Fruit fly (Drosophila melanogaster) whole organism, prepupa: ENCODE measurements around the gene CG15256.

Experiments
- Blimp-1 ChIP-seq: fragments of 200-800 bp; sonication (Bioruptor generic); optimal IDR thresholded peaks from 3 replicates; lab custom pipeline; 2017; ENCODE audit warnings: missing biosample characterization, missing genetic modification characterization, mild to moderate bottlenecking, moderate library complexity, missing genetic modification reagents
- CG10631 ChIP-seq: fragments of 200-800 bp; sonication (Bioruptor generic); optimal IDR thresholded peaks from 2 replicates; lab custom pipeline; 2016; ENCODE audit warnings: missing biosample characterization, missing genetic modification characterization
- CG10669 ChIP-seq: fragments of 200-800 bp; sonication (Bioruptor generic); optimal IDR thresholded peaks from 3 replicates; lab custom pipeline; 2018; ENCODE audit warnings: missing biosample characterization, mild to moderate bottlenecking, missing genetic modification characterization, moderate library complexity
- CG11294 ChIP-seq: fragments of 200-800 bp; sonication (Bioruptor generic); IDR thresholded peaks from 2 replicates; pipeline ENCODE4 v1.3.6; 2022; ENCODE audit warnings: missing biosample characterization, missing genetic modification characterization
- CG11902 ChIP-seq: fragments of 200-800 bp; sonication (Bioruptor generic); optimal IDR thresholded peaks from 3 replicates; lab custom pipeline; 2016; ENCODE audit warnings: missing biosample characterization, missing genetic modification characterization
- CG15336 ChIP-seq: fragments of 200-800 bp; sonication (Bioruptor generic); IDR thresholded peaks from 2 replicates; pipeline ENCODE4 v1.3.6; 2022; ENCODE audit warnings: missing biosample characterization, missing genetic modification characterization
- CG1621 ChIP-seq: fragments of 200-800 bp; sonication (Bioruptor generic); optimal IDR thresholded peaks from 3 replicates; lab custom pipeline; 2018; ENCODE audit warnings: missing biosample characterization, mild to moderate bottlenecking, missing genetic modification characterization
- CG16779 ChIP-seq: fragments of 200-800 bp; sonication (Bioruptor generic); optimal IDR thresholded peaks from 3 replicates; lab custom pipeline; 2017; ENCODE audit warnings: missing biosample characterization, mild to moderate bottlenecking, missing genetic modification characterization
- CG32006 ChIP-seq: fragments of 200-800 bp; sonication (Bioruptor generic); optimal IDR thresholded peaks from 3 replicates; lab custom pipeline; 2017; ENCODE audit warnings: missing biosample characterization, mild to moderate bottlenecking, missing genetic modification characterization
- CG3919 ChIP-seq: fragments of 200-800 bp; sonication (Bioruptor generic); optimal IDR thresholded peaks from 3 replicates; lab custom pipeline; 2016; ENCODE audit warnings: missing biosample characterization, missing genetic modification characterization
- CG4318 ChIP-seq: fragments of 200-800 bp; sonication (Bioruptor generic); optimal IDR thresholded peaks from 3 replicates; lab custom pipeline; 2017; ENCODE audit warnings: missing biosample characterization, mild to moderate bottlenecking, missing genetic modification characterization
- CG6163 ChIP-seq: fragments of 200-800 bp; sonication (Bioruptor generic); IDR thresholded peaks from 3 replicates; pipeline ENCODE4 v1.3.6; 2022; ENCODE audit warnings: missing biosample characterization, missing genetic modification characterization
- CG6792 ChIP-seq: fragments of 200-800 bp; sonication (Bioruptor generic); optimal IDR thresholded peaks from 3 replicates; lab custom pipeline; 2016; ENCODE audit warnings: missing biosample characterization, missing genetic modification characterization
- CG6808 ChIP-seq: fragments of 200-800 bp; sonication (Bioruptor generic); optimal IDR thresholded peaks from 3 replicates; lab custom pipeline; 2017; ENCODE audit warnings: missing biosample characterization, missing genetic modification characterization, mild to moderate bottlenecking, moderate library complexity, missing genetic modification reagents
- CG8119 ChIP-seq: fragments of 200-800 bp; sonication (Bioruptor generic); IDR thresholded peaks from 3 replicates; pipeline ENCODE4 v1.3.6; 2022; ENCODE audit warnings: missing biosample characterization, missing genetic modification characterization
- CG8319 ChIP-seq: fragments of 200-800 bp; sonication (Bioruptor generic); optimal IDR thresholded peaks from 3 replicates; lab custom pipeline; 2016; ENCODE audit warnings: missing biosample characterization, missing genetic modification characterization
- CG8632 ChIP-seq: fragments of 200-800 bp; sonication (Bioruptor generic); optimal IDR thresholded peaks from 3 replicates; lab custom pipeline; 2016; ENCODE audit warnings: missing biosample characterization, missing genetic modification characterization
- CG9139 ChIP-seq: fragments of 200-800 bp; sonication (Bioruptor generic); optimal IDR thresholded peaks from 3 replicates; lab custom pipeline; 2017; ENCODE audit warnings: missing biosample characterization, mild to moderate bottlenecking, missing genetic modification characterization
- Eip75B ChIP-seq: fragments of 200-800 bp; sonication (Bioruptor generic); optimal IDR thresholded peaks from 3 replicates; lab custom pipeline; 2016; ENCODE audit warnings: missing biosample characterization, missing genetic modification characterization
- Eip78C ChIP-seq: fragments of 200-800 bp; sonication (Bioruptor generic); peaks from one replicate; lab custom pipeline; 2016; ENCODE audit warnings: missing biosample characterization, missing genetic modification characterization
- Eip93F ChIP-seq: fragments of 200-800 bp; sonication (Bioruptor generic); optimal IDR thresholded peaks from 2 replicates; lab custom pipeline; 2016; ENCODE audit warnings: missing biosample characterization, mild to moderate bottlenecking, missing genetic modification characterization
- Gug ChIP-seq: fragments of 200-800 bp; sonication (Bioruptor generic); IDR thresholded peaks from 2 replicates; pipeline ENCODE4 v1.3.6; 2022; ENCODE audit warnings: missing biosample characterization, missing genetic modification characterization
- Hr38 ChIP-seq: sonication (Bioruptor generic); optimal IDR thresholded peaks from 2 replicates; lab custom pipeline; 2016; ENCODE audit warnings: missing biosample characterization, missing genetic modification characterization
- Hr39 ChIP-seq: fragments of 200-800 bp; sonication (Bioruptor generic); optimal IDR thresholded peaks from 2 replicates; lab custom pipeline; 2016; ENCODE audit warnings: missing biosample characterization, missing genetic modification characterization
- Met ChIP-seq: fragments of 200-800 bp; sonication (Bioruptor generic); optimal IDR thresholded peaks from 3 replicates; lab custom pipeline; 2016; ENCODE audit warnings: missing biosample characterization, missing genetic modification characterization
- OdsH ChIP-seq: fragments of 200-800 bp; sonication (Bioruptor generic); optimal IDR thresholded peaks from 3 replicates; lab custom pipeline; 2016; ENCODE audit warnings: missing biosample characterization, missing genetic modification characterization
- Smox ChIP-seq: fragments of 200-800 bp; sonication (Bioruptor generic); optimal IDR thresholded peaks from 3 replicates; lab custom pipeline; 2016; ENCODE audit warnings: missing biosample characterization, missing genetic modification characterization
- Sox102F ChIP-seq: fragments of 200-800 bp; sonication (Bioruptor generic); optimal IDR thresholded peaks from 2 replicates; lab custom pipeline; 2016; ENCODE audit warnings: missing biosample characterization, mild to moderate bottlenecking, missing genetic modification characterization
- Sox14 ChIP-seq: fragments of 200-800 bp; sonication (Bioruptor generic); optimal IDR thresholded peaks from 3 replicates; lab custom pipeline; 2016; ENCODE audit warnings: missing biosample characterization, missing genetic modification characterization
- Sox15 ChIP-seq: fragments of 200-800 bp; sonication (Bioruptor generic); optimal IDR thresholded peaks from 3 replicates; lab custom pipeline; 2016; ENCODE audit warnings: missing biosample characterization, missing genetic modification characterization
- achi ChIP-seq: fragments of 200-800 bp; sonication (Bioruptor generic); optimal IDR thresholded peaks from 3 replicates; lab custom pipeline; 2016; ENCODE audit warnings: missing biosample characterization, missing genetic modification characterization
- dac ChIP-seq: fragments of 200-800 bp; sonication (Bioruptor generic); optimal IDR thresholded peaks from 2 replicates; lab custom pipeline; 2017; ENCODE audit warnings: missing biosample characterization, mild to moderate bottlenecking, missing genetic modification characterization
- eg ChIP-seq: fragments of 200-800 bp; sonication (Bioruptor generic); IDR thresholded peaks from 3 replicates; pipeline ENCODE4 v1.3.6; 2022; ENCODE audit warnings: missing biosample characterization, missing genetic modification characterization
- esn ChIP-seq: fragments of 200-800 bp; sonication (Bioruptor generic); optimal IDR thresholded peaks from 2 replicates; lab custom pipeline; 2016; ENCODE audit warnings: missing biosample characterization, mild to moderate bottlenecking, missing genetic modification characterization, moderate library complexity
- fd59A ChIP-seq: fragments of 200-800 bp; sonication (Bioruptor generic); optimal IDR thresholded peaks from 2 replicates; lab custom pipeline; 2017; ENCODE audit warnings: missing biosample characterization, mild to moderate bottlenecking, missing genetic modification characterization, missing genetic modification reagents
- fd85E ChIP-seq: fragments of 200-800 bp; sonication (Bioruptor generic); optimal IDR thresholded peaks from 3 replicates; lab custom pipeline; 2016; ENCODE audit warnings: missing biosample characterization, missing genetic modification characterization
- fkh ChIP-seq: fragments of 200-800 bp; sonication (Bioruptor generic); optimal IDR thresholded peaks from 3 replicates; lab custom pipeline; 2017; ENCODE audit warnings: missing biosample characterization, mild to moderate bottlenecking, missing genetic modification characterization, moderate library complexity
- lz ChIP-seq: fragments of 200-800 bp; sonication (Bioruptor generic); optimal IDR thresholded peaks from 3 replicates; lab custom pipeline; 2016; ENCODE audit warnings: missing biosample characterization, missing genetic modification characterization
- net ChIP-seq: fragments of 200-800 bp; sonication (Bioruptor generic); optimal IDR thresholded peaks from 3 replicates; lab custom pipeline; 2016; ENCODE audit warnings: missing biosample characterization, missing genetic modification characterization
- salr ChIP-seq, 2 experiments: fragments of 200-800 bp; sonication (Bioruptor generic); optimal IDR thresholded peaks; 3 replicates each; lab custom pipeline; 2016 to 2018; ENCODE audit warnings: missing biosample characterization in 2 of 2, missing genetic modification characterization in 2 of 2, mild to moderate bottlenecking in 1 of 2
- spab ChIP-seq: fragments of 200-800 bp; sonication (Bioruptor generic); optimal IDR thresholded peaks from 2 replicates; lab custom pipeline; 2017; ENCODE audit warnings: missing biosample characterization, mild to moderate bottlenecking, missing genetic modification characterization, missing genetic modification reagents
- ss ChIP-seq, 2 experiments: fragments of 200-800 bp; sonication (Bioruptor generic); optimal IDR thresholded peaks; 2 replicates in 1 of 2; 3 replicates in 1 of 2; lab custom pipeline; 2017 to 2018; ENCODE audit warnings: mild to moderate bottlenecking in 2 of 2, missing biosample characterization in 2 of 2, missing genetic modification characterization in 2 of 2, moderate library complexity in 1 of 2
- svp ChIP-seq: fragments of 200-800 bp; sonication (Bioruptor generic); peaks from one replicate; lab custom pipeline; 2016; ENCODE audit warnings: missing biosample characterization, missing genetic modification characterization
- vri ChIP-seq: fragments of 200-800 bp; sonication (Bioruptor generic); optimal IDR thresholded peaks from 3 replicates; lab custom pipeline; 2016; ENCODE audit warnings: missing biosample characterization, mild to moderate bottlenecking, missing genetic modification characterization

Gene CG15256

dm6 chr2L:15550072-15550471 lies at the start of gene CG15256:
Gene CG15256, plus strand, starts transcription at chr2L:15550372.
- TF ChIP-seq Smox (GFP tag; lab: Kevin White, UChicago) (no peak), Hr39 (GFP tag; lab: Kevin White, UChicago) (no peak), CG15336 (no peak), CG16779 (tag; lab: Kevin White, UChicago) (no peak), CG6163 (GFP tag; lab: Robert Waterston, UW) (no peak), dac (GFP tag; lab: Kevin White, UChicago) (no peak), CG8119 (GFP tag; lab: Robert Waterston, UW) (no peak), Eip78C (GFP tag; lab: Kevin White, UChicago) (no peak), achi (no peak), fd85E (GFP tag; lab: Kevin White, UChicago) (no peak), CG6792 (GFP tag; lab: Kevin White, UChicago) (no peak), CG4318 (GFP tag; lab: Kevin White, UChicago) (no peak), CG1621 (tag; lab: Kevin White, UChicago) (no peak), esn (no peak), fd59A (GFP tag; lab: Kevin White, UChicago) (no peak)

dm6 chr2L:15500910-15501521 lies 49.2 kb upstream of the CG15256 start:
- TF ChIP-seq svp: peak; percentile 90
- peak; percentile 82 for TF ChIP-seq fkh (GFP tag; lab: Kevin White, UChicago)
- no peak for TF ChIP-seq net (GFP tag; lab: Kevin White, UChicago)
- peak; percentile 68 for TF ChIP-seq vri (GFP tag; lab: Kevin White, UChicago)

dm6 chr2L:15504534-15504933 lies 45.6 kb upstream of the CG15256 start:
- TF ChIP-seq CG11902 (GFP tag; lab: Kevin White, UChicago) (no peak), CG10631 (GFP tag; lab: Kevin White, UChicago) (no peak), CG8632 (no peak), Hr38 (GFP tag; lab: Kevin White, UChicago) (no peak), CG6808 (GFP tag; lab: Kevin White, UChicago) (no peak), Sox102F (GFP tag; lab: Kevin White, UChicago) (no peak), Met (GFP tag; lab: Kevin White, UChicago) (no peak), CG15336 (no peak), CG16779 (tag; lab: Kevin White, UChicago) (no peak), spab (GFP tag; lab: Kevin White, UChicago) (no peak), CG6792 (GFP tag; lab: Kevin White, UChicago) (no peak), CG9139 (GFP tag; lab: Kevin White, UChicago) (no peak), fd85E (GFP tag; lab: Kevin White, UChicago) (no peak), svp (no peak), Blimp-1 (GFP tag; lab: Kevin White, UChicago) (no peak), CG8319 (GFP tag; lab: Kevin White, UChicago) (no peak), OdsH (GFP tag; lab: Kevin White, UChicago) (no peak), Sox14 (GFP tag; lab: Kevin White, UChicago) (no peak)
- TF ChIP-seq, all 60 proteins: peak for 0

dm6 chr2L:15537402-15537801 lies 12.8 kb upstream of the CG15256 start:
- TF ChIP-seq CG8632 (no peak), CG3919 (GFP tag; lab: Kevin White, UChicago) (peak; percentile 34), eg (0 out of 3 replicates have a peak, but pooled peaks have one; percentile 26), Eip75B (GFP tag; lab: Kevin White, UChicago) (no peak), Smox (GFP tag; lab: Kevin White, UChicago) (no peak), CG32006 (GFP tag; lab: Kevin White, UChicago) (peak; percentile 9), salr (GFP tag; optimal IDR thresholded peaks at IDR 0.05; lab: Kevin White, UChicago) (no peak), OdsH (GFP tag; lab: Kevin White, UChicago) (no peak), ss (GFP tag; optimal IDR thresholded peaks at IDR 0.05; lab: Kevin White, UChicago) (peak; percentile 27 to 60), Sox15 (GFP tag; lab: Kevin White, UChicago) (no peak), Met (GFP tag; lab: Kevin White, UChicago) (no peak), Sox14 (GFP tag; lab: Kevin White, UChicago) (no peak), CG6808 (GFP tag; lab: Kevin White, UChicago) (no peak), CG15336 (no peak), lz (GFP tag; lab: Kevin White, UChicago) (no peak), fd59A (GFP tag; lab: Kevin White, UChicago) (no peak), Blimp-1 (GFP tag; lab: Kevin White, UChicago) (no peak), net (GFP tag; lab: Kevin White, UChicago) (no peak), CG10669 (GFP tag; lab: Kevin White, UChicago) (no peak), Hr38 (GFP tag; lab: Kevin White, UChicago) (no peak), Gug (no peak), Hr39 (GFP tag; lab: Kevin White, UChicago) (no peak), Eip93F (GFP tag; lab: Kevin White, UChicago) (no peak), CG1621 (tag; lab: Kevin White, UChicago) (no peak), CG11294 (GFP tag; lab: Robert Waterston, UW) (no peak)
